Worm (Caenorhabditis elegans) whole organism, early embryonic: ENCODE data around the gene gnrr-5.
A peak's percentile ranks its signal among the peaks of the same experiment; 100 is the strongest.

ENCODE experiments used
- B0310.2 ChIP-seq: sonication (generic microtip); optimal IDR thresholded peaks from 2 replicates; lab custom pipeline; 2016; ENCODE audit warnings: mild to moderate bottlenecking, missing genetic modification characterization, missing compliant biosample characterization
- F13C5.2 ChIP-seq: sonication (generic microtip); optimal IDR thresholded peaks from 2 replicates; lab custom pipeline; 2017; ENCODE audit warnings: mild to moderate bottlenecking, missing genetic modification characterization, inconsistent platforms, missing compliant biosample characterization
- aly-1 ChIP-seq: sonication (generic microtip); optimal IDR thresholded peaks from 2 replicates; lab custom pipeline; 2016; ENCODE audit warnings: missing genetic modification characterization, missing compliant biosample characterization
- ama-1 ChIP-seq: fragments of 150-350 bp; optimal IDR thresholded peaks from 2 replicates; lab custom pipeline; 2014
- ceh-13 ChIP-seq: fragments of 200-800 bp; sonication (Bioruptor generic); optimal IDR thresholded peaks from 2 replicates; lab custom pipeline; 2018; ENCODE audit warnings: mild to moderate bottlenecking, missing genetic modification characterization, missing compliant biosample characterization
- ceh-36 ChIP-seq: sonication (generic microtip); optimal IDR thresholded peaks from 2 replicates; lab custom pipeline; 2016; ENCODE audit warnings: missing genetic modification characterization, inconsistent platforms, missing compliant biosample characterization
- ets-7 ChIP-seq: sonication (generic microtip); optimal IDR thresholded peaks from 2 replicates; lab custom pipeline; 2016; ENCODE audit warnings: missing genotype, missing genetic modification characterization, missing compliant biosample characterization
- flt-1 ChIP-seq: fragments of 200-800 bp; sonication (Bioruptor generic); IDR thresholded peaks from 2 replicates; pipeline ENCODE4 v1.3.6; 2022; ENCODE audit warnings: missing genetic modification characterization, missing compliant biosample characterization
- hmbx-1 ChIP-seq: sonication (generic microtip); optimal IDR thresholded peaks from 2 replicates; lab custom pipeline; 2016; ENCODE audit warnings: mild to moderate bottlenecking, missing genetic modification characterization, missing compliant biosample characterization
- hmg-4 ChIP-seq: fragments of 200-800 bp; sonication (Bioruptor generic); optimal IDR thresholded peaks from 2 replicates; lab custom pipeline; 2018; ENCODE audit warnings: mild to moderate bottlenecking, missing genetic modification characterization, missing compliant biosample characterization
- hnd-1 ChIP-seq: sonication (generic microtip); optimal IDR thresholded peaks from 2 replicates; lab custom pipeline; 2016; ENCODE audit warnings: missing genetic modification characterization, missing compliant biosample characterization
- pes-1 ChIP-seq: fragments of 200-800 bp; sonication (Bioruptor generic); IDR thresholded peaks from 2 replicates; pipeline ENCODE4 v1.3.6; 2022; ENCODE audit warnings: missing genetic modification reagents, missing genetic modification characterization, missing compliant biosample characterization
- scrt-1 ChIP-seq: fragments of 200-800 bp; sonication (Bioruptor generic); IDR thresholded peaks from 2 replicates; pipeline ENCODE4 v1.3.6; 2022; ENCODE audit warnings: missing genetic modification characterization, missing compliant biosample characterization
- sea-1 ChIP-seq: fragments of 200-800 bp; sonication (Bioruptor generic); conservative IDR thresholded peaks from 2 replicates; pipeline ENCODE4 v1.3.6; 2022; ENCODE audit warnings: missing genetic modification characterization, missing compliant biosample characterization
- tbx-11 ChIP-seq: fragments of 200-800 bp; sonication (Bioruptor generic); IDR thresholded peaks from 2 replicates; pipeline ENCODE4 v1.3.6; 2022; ENCODE audit warnings: missing genetic modification characterization, missing compliant biosample characterization
- tbx-37 ChIP-seq: fragments of 200-800 bp; sonication (Bioruptor generic); conservative IDR thresholded peaks from 2 replicates; pipeline ENCODE4 v1.3.6; 2022; ENCODE audit warnings: missing genetic modification reagents, missing genetic modification characterization, missing compliant biosample characterization
- tra-4 ChIP-seq: sonication (generic microtip); optimal IDR thresholded peaks from 2 replicates; lab custom pipeline; 2017; ENCODE audit warnings: missing genetic modification characterization, missing compliant biosample characterization

Gene gnrr-5

DNA sequence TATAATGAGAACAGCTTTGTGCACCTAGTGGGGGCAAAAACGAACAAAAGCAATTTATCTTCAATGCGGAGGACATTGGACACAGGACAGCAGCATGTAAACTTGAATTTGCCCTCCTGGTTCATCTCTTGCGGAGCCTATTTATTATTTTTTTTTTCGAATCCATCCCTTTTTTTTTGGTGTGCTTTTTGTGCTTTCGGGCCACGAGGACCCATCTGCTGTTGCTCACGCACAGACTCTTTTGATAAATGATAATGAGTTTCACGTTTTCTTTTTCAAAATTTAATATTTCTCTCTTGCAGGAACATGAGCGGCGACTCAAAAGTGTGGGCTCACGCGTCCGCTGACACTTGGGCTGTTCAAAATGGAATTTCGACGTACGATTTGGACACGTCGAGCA lies 42.6 kb upstream of the gnrr-5 start, which contains the start of gene unc-62:
Gene unc-62 (plus strand): TSS at position 301 of the 400 bp plus-strand sequence.
- TF ChIP-seq pes-1 (GFP tag; lab: Robert Waterston, UW) (no peak), ets-7 (tag; lab: Kevin White, UChicago) (no peak), hmg-4 (no peak), aly-1 (tag; lab: Kevin White, UChicago) (no peak), sea-1 (no peak), F13C5.2 (no peak), ama-1 (no peak), ceh-36 (no peak), flt-1 (no peak), tbx-37 (GFP tag; lab: Robert Waterston, UW) (no peak), scrt-1 (GFP tag; lab: Robert Waterston, UW) (no peak), hnd-1 (tag; lab: Kevin White, UChicago) (no peak), tra-4 (tag; lab: Kevin White, UChicago) (no peak)

- peak; percentile 77 for TF ChIP-seq ceh-36
- no peak for TF ChIP-seq hmg-4
- no peak for TF ChIP-seq sea-1
- no peak for TF ChIP-seq tbx-11 (GFP tag; lab: Robert Waterston, UW)
- TF ChIP-seq hnd-1 (tag; lab: Kevin White, UChicago): no peak
- no peak for TF ChIP-seq ceh-13
Observed at ce11 chrV:4496104-4496586, 41.6 kb upstream of the gnrr-5 start.

DNA sequence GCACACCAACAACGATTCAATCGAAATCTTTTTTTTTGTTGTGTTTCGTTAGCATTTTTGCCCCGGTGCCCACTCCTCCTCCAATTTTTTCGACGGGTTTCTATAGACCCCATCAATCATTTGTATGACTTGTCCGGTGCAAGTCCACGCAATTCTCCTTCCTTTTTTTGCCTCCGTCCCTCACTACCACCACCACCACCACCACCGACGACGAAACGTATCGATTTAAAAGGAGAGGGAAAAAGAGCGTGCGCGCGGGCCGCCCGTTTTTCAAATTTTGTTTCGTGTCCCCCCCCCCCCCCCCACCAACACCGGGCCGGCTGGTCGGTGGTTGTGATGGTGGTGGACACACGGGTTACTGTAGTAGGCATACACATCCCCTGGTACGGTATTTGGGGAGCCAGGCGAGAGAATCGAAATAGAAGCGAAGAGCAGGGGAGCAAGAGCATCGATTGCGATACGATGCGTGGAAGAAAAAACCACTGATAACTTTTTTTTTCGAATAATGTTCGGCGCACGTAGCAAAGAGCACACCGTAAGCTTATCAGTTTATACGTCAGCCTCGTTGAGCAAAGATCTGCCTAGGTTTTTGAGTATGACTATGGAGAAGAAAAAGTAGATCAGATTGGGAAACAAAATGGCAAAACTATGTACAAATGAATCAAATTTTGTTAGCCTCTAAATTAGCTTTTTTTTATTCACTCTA lies 40.7 kb upstream of the gnrr-5 start:
- TF ChIP-seq hmg-4 (peak; percentile 41), flt-1 (no peak), ceh-36 (peak; percentile 10), hnd-1 (tag; lab: Kevin White, UChicago) (no peak), ets-7 (tag; lab: Kevin White, UChicago) (no peak), ceh-13 (no peak)

DNA sequence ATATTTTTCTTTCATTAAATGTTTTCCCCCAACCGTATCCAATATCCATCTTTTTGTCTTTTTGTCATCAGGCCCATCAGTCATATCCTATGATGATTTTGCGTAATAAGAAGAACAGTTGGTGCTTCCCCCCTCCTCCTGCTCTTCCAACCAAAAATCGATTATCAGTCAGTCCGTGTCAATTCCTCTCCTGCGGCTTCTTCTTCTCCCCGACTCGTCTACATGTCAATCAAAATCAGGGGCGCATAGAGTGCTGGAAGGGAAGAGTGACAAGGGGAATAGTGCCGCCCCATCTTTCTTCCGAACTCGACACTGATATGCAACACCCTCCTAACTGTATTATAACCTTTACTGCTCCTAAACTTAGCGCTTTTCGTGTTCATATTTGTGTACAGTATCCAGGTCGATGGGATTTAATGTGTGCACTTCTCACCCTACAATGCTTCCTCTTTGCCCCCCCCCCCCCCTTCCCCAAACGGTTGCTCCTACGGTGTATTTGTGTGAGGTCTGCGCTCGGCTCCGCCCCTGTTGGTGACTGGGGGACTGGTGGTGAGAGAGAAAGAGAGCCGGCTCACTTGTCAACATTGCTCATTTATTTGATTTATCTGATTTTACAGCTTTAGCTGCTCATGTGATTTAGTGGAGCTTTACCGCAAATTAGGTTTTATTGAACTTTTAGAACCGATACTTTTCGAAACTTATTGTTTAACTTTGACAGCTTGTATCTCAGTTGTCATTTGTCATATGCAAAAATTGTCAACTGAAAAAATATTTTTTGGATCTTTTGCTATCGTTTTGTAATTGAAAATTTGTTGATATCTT lies 37.0 kb upstream of the gnrr-5 start:
- TF ChIP-seq ceh-13 (no peak), pes-1 (GFP tag; lab: Robert Waterston, UW) (0 out of 2 replicates have a peak, but pooled peaks have one; percentile 4), ets-7 (tag; lab: Kevin White, UChicago) (no peak), ama-1 (no peak), hmg-4 (peak; percentile 65), scrt-1 (GFP tag; lab: Robert Waterston, UW) (no peak), hmbx-1 (no peak), tbx-11 (GFP tag; lab: Robert Waterston, UW) (no peak)

DNA sequence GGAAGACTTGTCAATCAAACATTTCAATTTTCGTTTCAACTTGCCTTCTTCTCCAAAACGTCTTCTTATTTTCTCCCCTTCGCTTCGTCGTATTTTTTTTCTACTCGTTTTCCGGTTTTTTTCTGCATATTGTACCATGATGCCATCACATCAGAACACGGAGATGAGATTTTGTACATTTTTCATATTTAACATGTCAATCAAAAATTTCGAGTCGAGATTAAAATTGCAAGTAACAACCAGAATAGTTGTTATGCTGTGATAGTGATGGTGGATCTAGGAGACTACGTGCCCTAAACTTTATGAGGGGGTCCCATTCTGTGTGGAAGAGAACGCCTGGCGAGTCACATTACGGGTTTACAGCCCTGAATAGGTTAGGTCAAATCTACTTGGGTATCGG lies 35.4 kb upstream of the gnrr-5 start:
- TF ChIP-seq aly-1 (tag; lab: Kevin White, UChicago) (no peak), hnd-1 (tag; lab: Kevin White, UChicago) (no peak), ceh-36 (no peak), F13C5.2 (no peak), sea-1 (no peak), ets-7 (tag; lab: Kevin White, UChicago) (no peak), scrt-1 (GFP tag; lab: Robert Waterston, UW) (no peak), tra-4 (tag; lab: Kevin White, UChicago) (no peak), hmg-4 (no peak), B0310.2 (tag; lab: Kevin White, UChicago) (no peak), pes-1 (GFP tag; lab: Robert Waterston, UW) (no peak), hmbx-1 (no peak)

- TF ChIP-seq F13C5.2 (no peak), ets-7 (tag; lab: Kevin White, UChicago) (no peak), hmbx-1 (no peak), pes-1 (GFP tag; lab: Robert Waterston, UW) (no peak), tbx-37 (GFP tag; lab: Robert Waterston, UW) (no peak), tbx-11 (GFP tag; lab: Robert Waterston, UW) (no peak), aly-1 (tag; lab: Kevin White, UChicago) (no peak), hmg-4 (no peak), hnd-1 (tag; lab: Kevin White, UChicago) (no peak), ceh-36 (no peak), scrt-1 (GFP tag; lab: Robert Waterston, UW) (no peak), tra-4 (tag; lab: Kevin White, UChicago) (no peak), ama-1 (no peak), flt-1 (no peak), B0310.2 (tag; lab: Kevin White, UChicago) (no peak), sea-1 (no peak)
Observed at ce11 chrV:4488989-4489388, 34.5 kb upstream of the gnrr-5 start.

DNA sequence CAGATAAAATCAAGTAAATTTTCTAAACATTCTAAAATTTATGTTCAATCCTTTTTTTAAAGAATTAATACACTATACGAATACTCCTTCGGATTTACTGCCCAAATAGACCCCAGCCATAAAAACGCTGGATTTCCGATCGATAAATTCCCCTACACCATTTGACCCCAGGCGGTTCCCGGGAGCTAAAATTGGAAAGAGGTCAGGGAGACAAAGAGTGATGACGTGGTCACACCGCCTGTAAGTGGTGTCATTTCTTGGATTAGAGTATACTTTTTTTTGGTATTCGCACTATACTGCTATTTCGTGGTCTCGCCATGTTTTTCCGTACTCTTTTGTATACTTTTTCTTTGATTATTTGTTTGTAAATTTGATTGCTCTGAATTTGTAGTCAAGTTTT lies 33.4 kb upstream of the gnrr-5 start:
- TF ChIP-seq hnd-1 (tag; lab: Kevin White, UChicago): no peak
- no peak for TF ChIP-seq tbx-11 (GFP tag; lab: Robert Waterston, UW)
- no peak for TF ChIP-seq hmg-4

- TF ChIP-seq hnd-1 (tag; lab: Kevin White, UChicago) (no peak), scrt-1 (GFP tag; lab: Robert Waterston, UW) (no peak), ama-1 (no peak), ceh-13 (no peak)
Observed at ce11 chrV:4486626-4487025, 32.1 kb upstream of the gnrr-5 start.
